Worm (Caenorhabditis elegans) whole organism, mixed stage, embryonic: Measurements from ENCODE around the gene F44D12.6.

Experiments
- blmp-1 ChIP-seq: fragments of 150-350 bp; optimal IDR thresholded peaks from 2 replicates; lab custom pipeline; 2014; ENCODE audit warnings: missing biosample characterization, missing genetic modification characterization
- ceh-43 ChIP-seq: fragments of 200-800 bp; sonication (Bioruptor generic); optimal IDR thresholded peaks from 2 replicates; lab custom pipeline; 2018; ENCODE audit warnings: mild to moderate bottlenecking, missing genetic modification characterization, moderate library complexity, missing compliant biosample characterization
- ces-1 ChIP-seq: fragments of 150-350 bp; optimal IDR thresholded peaks from 2 replicates; lab custom pipeline; 2014; ENCODE audit warnings: missing biosample characterization, missing genetic modification reagents, missing genetic modification characterization
- elt-3 ChIP-seq: fragments of 150-350 bp; optimal IDR thresholded peaks from 2 replicates; lab custom pipeline; 2014; ENCODE audit warnings: missing biosample characterization, missing genetic modification characterization
- lin-13 ChIP-seq: fragments of 150-350 bp; optimal IDR thresholded peaks from 2 replicates; lab custom pipeline; 2014; ENCODE audit warnings: missing biosample characterization, missing genetic modification characterization
- mep-1 ChIP-seq: fragments of 150-350 bp; optimal IDR thresholded peaks from 2 replicates; lab custom pipeline; 2017; ENCODE audit warnings: missing biosample characterization, missing genetic modification reagents, missing genetic modification characterization, inconsistent platforms
- nhr-237 ChIP-seq: fragments of 150-350 bp; optimal IDR thresholded peaks from 2 replicates; lab custom pipeline; 2014; ENCODE audit warnings: missing biosample characterization, missing genetic modification characterization
- nhr-28 ChIP-seq: fragments of 150-350 bp; optimal IDR thresholded peaks from 2 replicates; lab custom pipeline; 2014; ENCODE audit warnings: missing biosample characterization, missing genetic modification characterization
- nhr-76 ChIP-seq: sonication (generic microtip); optimal IDR thresholded peaks from 2 replicates; lab custom pipeline; 2017; ENCODE audit warnings: missing biosample characterization, missing genetic modification characterization
- pha-4 ChIP-seq: fragments of 150-350 bp; optimal IDR thresholded peaks from 2 replicates; lab custom pipeline; 2018; ENCODE audit warnings: missing biosample characterization, missing genetic modification reagents, missing genetic modification characterization
- snpc-4 ChIP-seq: fragments of 150-350 bp; optimal IDR thresholded peaks from 2 replicates; lab custom pipeline; 2014; ENCODE audit warnings: missing biosample characterization, missing genetic modification characterization
- unc-39 ChIP-seq: fragments of 150-350 bp; optimal IDR thresholded peaks from 2 replicates; lab custom pipeline; 2014; ENCODE audit warnings: missing biosample characterization, missing genetic modification characterization
- unc-62 ChIP-seq: fragments of 150-350 bp; optimal IDR thresholded peaks from 2 replicates; lab custom pipeline; 2014; ENCODE audit warnings: missing biosample characterization, missing genetic modification reagents, missing genetic modification characterization
- zip-8 ChIP-seq: fragments of 150-350 bp; optimal IDR thresholded peaks from 2 replicates; lab custom pipeline; 2014; ENCODE audit warnings: missing biosample characterization, missing genetic modification characterization

ce11 chrIV:10062728-10063127 is 29.6 kb downstream of the F44D12.6 start, which contains the start of gene ipla-7:
- TF ChIP-seq snpc-4 (tag; lab: Kevin White, UChicago) (no peak), ces-1 (peak; percentile 22), blmp-1 (tag; lab: Kevin White, UChicago) (no peak), unc-62 (GFP tag; lab: Kevin White, UChicago) (no peak), nhr-237 (no peak), elt-3 (tag; lab: Kevin White, UChicago) (no peak), zip-8 (no peak), unc-39 (no peak), pha-4 (tag; lab: Kevin White, UChicago) (no peak), mep-1 (tag; lab: Kevin White, UChicago) (no peak), nhr-76 (tag; lab: Kevin White, UChicago) (no peak), nhr-28 (tag; lab: Kevin White, UChicago) (no peak), lin-13 (tag; lab: Kevin White, UChicago) (no peak), ceh-43 (GFP tag; lab: Kevin White, UChicago) (no peak)
